Worm (Caenorhabditis elegans) whole organism, young adult: ENCODE results near the gene cca-1.
A peak's percentile ranks its signal among the peaks of the same experiment; 100 is the strongest.

ENCODE experiments used
- B0019.2 ChIP-seq: fragments of 200-800 bp; sonication (Bioruptor generic); conservative IDR thresholded peaks from 2 replicates; pipeline ENCODE4 v1.3.6; 2022; ENCODE audit warnings: missing genetic modification reagents, missing genetic modification characterization, missing compliant biosample characterization
- B0261.1 ChIP-seq: sonication (generic microtip); optimal IDR thresholded peaks from 2 replicates; lab custom pipeline; 2016; ENCODE audit warnings: mild to moderate bottlenecking, missing genetic modification characterization, moderate library complexity, missing compliant biosample characterization
- C06A6.2 ChIP-seq: fragments of 200-800 bp; sonication (Bioruptor generic); conservative IDR thresholded peaks from 2 replicates; pipeline ENCODE4 v1.3.6; 2022; ENCODE audit warnings: missing genetic modification characterization, missing compliant biosample characterization
- C17E4.6 ChIP-seq: fragments of 200-800 bp; sonication (Bioruptor generic); IDR thresholded peaks from 2 replicates; pipeline ENCODE4 v1.3.6; 2022; ENCODE audit warnings: missing genetic modification reagents, missing genetic modification characterization, missing compliant biosample characterization
- F10E7.11 ChIP-seq: sonication (generic microtip); optimal IDR thresholded peaks from 2 replicates; lab custom pipeline; 2017; ENCODE audit warnings: mild to moderate bottlenecking, missing genetic modification characterization, moderate library complexity, missing compliant biosample characterization
- F39B2.1 ChIP-seq: fragments of 200-800 bp; sonication (Bioruptor generic); IDR thresholded peaks from 2 replicates; pipeline ENCODE4 v1.3.6; 2022; ENCODE audit warnings: missing genetic modification reagents, missing genetic modification characterization, missing compliant biosample characterization
- F57C9.4 ChIP-seq: sonication (generic microtip); optimal IDR thresholded peaks from 2 replicates; lab custom pipeline; 2017; ENCODE audit warnings: mild to moderate bottlenecking, missing genetic modification characterization, missing compliant biosample characterization
- K11D2.4 ChIP-seq: fragments of 200-800 bp; sonication (Bioruptor generic); IDR thresholded peaks from 2 replicates; pipeline ENCODE4 v1.3.6; 2022; ENCODE audit warnings: missing genetic modification reagents, missing genetic modification characterization, missing compliant biosample characterization
- Y79H2A.3 ChIP-seq: fragments of 200-800 bp; sonication (Bioruptor generic); conservative IDR thresholded peaks from 2 replicates; pipeline ENCODE4 v1.3.6; 2022; ENCODE audit warnings: missing genetic modification reagents, missing genetic modification characterization, missing compliant biosample characterization
- Y95B8A.8 ChIP-seq: fragments of 200-800 bp; sonication (Bioruptor generic); IDR thresholded peaks from 2 replicates; pipeline ENCODE4 v1.3.6; 2022; ENCODE audit warnings: missing genetic modification reagents, missing genetic modification characterization, missing compliant biosample characterization
- ama-1 ChIP-seq, 3 experiments: fragments of 150-350 bp in 1 of 3; sonication (generic microtip) in 2 of 3; optimal IDR thresholded peaks; 2 replicates each; lab custom pipeline; 2014 to 2018; ENCODE audit warnings: missing biosample characterization in 2 of 3, missing genetic modification characterization in 2 of 3, missing genetic modification reagents in 2 of 3
- aptf-2 ChIP-seq: fragments of 200-800 bp; sonication (Bioruptor generic); conservative IDR thresholded peaks from 2 replicates; pipeline ENCODE4 v1.3.6; 2022; ENCODE audit warnings: missing genetic modification reagents, missing genetic modification characterization, missing compliant biosample characterization
- aptf-3 ChIP-seq: fragments of 200-800 bp; sonication (Bioruptor generic); IDR thresholded peaks from 2 replicates; pipeline ENCODE4 v1.3.6; 2022; ENCODE audit warnings: missing genetic modification characterization, missing compliant biosample characterization
- atf-7 ChIP-seq: sonication (generic microtip); optimal IDR thresholded peaks from 2 replicates; lab custom pipeline; 2017; ENCODE audit warnings: mild to moderate bottlenecking, missing genetic modification characterization, missing compliant biosample characterization
- athp-1 ChIP-seq: sonication (generic microtip); optimal IDR thresholded peaks from 2 replicates; lab custom pipeline; 2017; ENCODE audit warnings: mild to moderate bottlenecking, missing genetic modification characterization, missing compliant biosample characterization
- attf-5 ChIP-seq: fragments of 200-800 bp; sonication (Bioruptor generic); optimal IDR thresholded peaks from 2 replicates; lab custom pipeline; 2018; ENCODE audit warnings: mild to moderate bottlenecking, missing genetic modification characterization, missing compliant biosample characterization
- cebp-2 ChIP-seq: fragments of 200-800 bp; sonication (Bioruptor generic); IDR thresholded peaks from 2 replicates; pipeline ENCODE4 v1.3.6; 2022; ENCODE audit warnings: missing genetic modification characterization, missing compliant biosample characterization
- ceh-91 ChIP-seq: fragments of 200-800 bp; sonication (Bioruptor generic); IDR thresholded peaks from 2 replicates; pipeline ENCODE4 v1.3.6; 2022; ENCODE audit warnings: missing genetic modification reagents, missing genetic modification characterization, missing compliant biosample characterization
- egl-44 ChIP-seq: fragments of 200-800 bp; sonication (Bioruptor generic); IDR thresholded peaks from 2 replicates; pipeline ENCODE4 v1.3.6; 2022; ENCODE audit warnings: missing genetic modification reagents, missing genetic modification characterization, missing compliant biosample characterization
- ekl-4 ChIP-seq: fragments of 200-800 bp; sonication (Bioruptor generic); IDR thresholded peaks from 2 replicates; pipeline ENCODE4 v1.3.6; 2022; ENCODE audit warnings: missing genetic modification reagents, missing genetic modification characterization, missing compliant biosample characterization
- ets-4 ChIP-seq: fragments of 200-800 bp; sonication (Bioruptor generic); optimal IDR thresholded peaks from 2 replicates; lab custom pipeline; 2018; ENCODE audit warnings: mild to moderate bottlenecking, missing genetic modification characterization, missing compliant biosample characterization
- fkh-3 ChIP-seq: sonication (generic microtip); optimal IDR thresholded peaks from 2 replicates; lab custom pipeline; 2016; ENCODE audit warnings: mild to moderate bottlenecking, missing genetic modification characterization, missing compliant biosample characterization
- him-1 ChIP-seq: sonication (generic microtip); optimal IDR thresholded peaks from 2 replicates; lab custom pipeline; 2016; ENCODE audit warnings: missing genotype, missing genetic modification reagents, missing genetic modification characterization, missing compliant biosample characterization
- hsf-1 ChIP-seq: fragments of 200-800 bp; sonication (Bioruptor generic); IDR thresholded peaks from 2 replicates; pipeline ENCODE4 v1.3.6; 2022; ENCODE audit warnings: missing genetic modification reagents, missing genetic modification characterization, missing compliant biosample characterization
- lin-26 ChIP-seq: fragments of 200-800 bp; sonication (Bioruptor generic); IDR thresholded peaks from 2 replicates; pipeline ENCODE4 v1.3.6; 2022; ENCODE audit warnings: missing genetic modification reagents, missing genetic modification characterization, missing compliant biosample characterization
- lin-35 ChIP-seq, 3 experiments: fragments of 150-350 bp in 2 of 3; sonication (generic microtip) in 1 of 3; optimal IDR thresholded peaks; 2 replicates each; lab custom pipeline; 2014 to 2018; ENCODE audit warnings: missing biosample characterization in 3 of 3, missing genetic modification characterization in 3 of 3, missing genetic modification reagents in 3 of 3
- lin-40 ChIP-seq: sonication (generic microtip); optimal IDR thresholded peaks from 2 replicates; lab custom pipeline; 2016; ENCODE audit warnings: missing genetic modification characterization, mild to moderate bottlenecking, missing compliant biosample characterization, missing genotype, missing genetic modification reagents
- lsl-1 ChIP-seq: fragments of 200-800 bp; sonication (Bioruptor generic); optimal IDR thresholded peaks from 2 replicates; lab custom pipeline; 2018; ENCODE audit warnings: mild to moderate bottlenecking, missing genetic modification characterization, moderate library complexity, missing compliant biosample characterization
- madf-3 ChIP-seq: fragments of 200-800 bp; sonication (Bioruptor generic); IDR thresholded peaks from 2 replicates; pipeline ENCODE4 v1.3.6; 2022; ENCODE audit warnings: missing genetic modification reagents, missing genetic modification characterization, missing compliant biosample characterization
- mxl-1 ChIP-seq: sonication (generic microtip); optimal IDR thresholded peaks from 2 replicates; lab custom pipeline; 2016; ENCODE audit warnings: missing genetic modification characterization, missing compliant biosample characterization
- nfya-1 ChIP-seq: sonication (generic microtip); optimal IDR thresholded peaks from 2 replicates; lab custom pipeline; 2017; ENCODE audit warnings: antibody characterized with exemption, missing compliant biosample characterization, missing genetic modification characterization, borderline replicate concordance; ENCODE audit not compliant: insufficient read depth
- nhr-179 ChIP-seq: sonication (generic microtip); optimal IDR thresholded peaks from 2 replicates; lab custom pipeline; 2016; ENCODE audit warnings: mild to moderate bottlenecking, missing genetic modification characterization, missing compliant biosample characterization
- nhr-90 ChIP-seq: sonication (generic microtip); optimal IDR thresholded peaks from 2 replicates; lab custom pipeline; 2016; ENCODE audit warnings: missing genotype, mild to moderate bottlenecking, missing genetic modification characterization, missing compliant biosample characterization
- rcor-1 ChIP-seq: fragments of 200-800 bp; sonication (Bioruptor generic); IDR thresholded peaks from 2 replicates; pipeline ENCODE4 v1.3.6; 2022; ENCODE audit warnings: missing genetic modification reagents, missing genetic modification characterization, missing compliant biosample characterization
- repo-1 ChIP-seq: sonication (generic microtip); optimal IDR thresholded peaks from 2 replicates; lab custom pipeline; 2017; ENCODE audit warnings: mild to moderate bottlenecking, missing genetic modification characterization, missing compliant biosample characterization
- snpc-1.1 ChIP-seq: sonication (generic microtip); optimal IDR thresholded peaks from 2 replicates; lab custom pipeline; 2017; ENCODE audit warnings: missing genetic modification characterization, mild to moderate bottlenecking, missing compliant biosample characterization, antibody characterized with exemption, moderate library complexity, missing genotype, missing genetic modification reagents; ENCODE audit not compliant: insufficient read depth
- snpc-1.3 ChIP-seq: sonication (generic microtip); optimal IDR thresholded peaks from 2 replicates; lab custom pipeline; 2017; ENCODE audit warnings: missing genetic modification characterization, mild to moderate bottlenecking, missing compliant biosample characterization, antibody characterized with exemption, moderate library complexity, missing genotype, missing genetic modification reagents; ENCODE audit not compliant: insufficient read depth
- unc-62 ChIP-seq: fragments of 150-350 bp; optimal IDR thresholded peaks from 2 replicates; lab custom pipeline; 2014; ENCODE audit warnings: missing biosample characterization, missing genetic modification reagents, missing genetic modification characterization
- xnd-1 ChIP-seq: sonication (generic microtip); optimal IDR thresholded peaks from 2 replicates; lab custom pipeline; 2016; ENCODE audit warnings: missing genotype, missing genetic modification reagents, missing genetic modification characterization, missing compliant biosample characterization
- ztf-18 ChIP-seq: sonication (generic microtip); optimal IDR thresholded peaks from 2 replicates; lab custom pipeline; 2016; ENCODE audit warnings: missing genotype, mild to moderate bottlenecking, missing genetic modification characterization, missing compliant biosample characterization
- ztf-22 ChIP-seq: fragments of 200-800 bp; sonication (Bioruptor generic); optimal IDR thresholded peaks from 2 replicates; lab custom pipeline; 2018; ENCODE audit warnings: mild to moderate bottlenecking, missing genetic modification characterization, moderate library complexity, missing compliant biosample characterization
- ztf-26 ChIP-seq: sonication (generic microtip); optimal IDR thresholded peaks from 2 replicates; lab custom pipeline; 2017; ENCODE audit warnings: missing genetic modification characterization, missing compliant biosample characterization

The cca-1 gene

ce11 chrX:7898131-7898530 is 22.4 kb upstream of the cca-1 start (continued):
- TF ChIP-seq nfya-1 (tag; lab: Kevin White, UChicago) (no peak), B0019.2 (GFP tag; lab: Robert Waterston, UW) (no peak), F57C9.4 (tag; lab: Kevin White, UChicago) (no peak), C06A6.2 (GFP tag; lab: Robert Waterston, UW) (no peak), ztf-18 (tag; lab: Kevin White, UChicago) (peak; percentile 0), ztf-26 (tag; lab: Kevin White, UChicago) (peak; percentile 29), rcor-1 (GFP tag; lab: Robert Waterston, UW) (0 out of 2 replicates have a peak, but pooled peaks have one; percentile 46), snpc-1.3 (peak; percentile 60), ama-1 (optimal IDR thresholded peaks at IDR 0.05; lab: Kevin White, UChicago) (no peak), ama-1 (GFP tag; optimal IDR thresholded peaks at IDR 0.05; lab: Kevin White, UChicago) (peak in 1 of 2 experiments; percentile 79), nhr-90 (tag; lab: Kevin White, UChicago) (peak; percentile 52), lin-40 (tag; lab: Kevin White, UChicago) (no peak), fkh-3 (tag; lab: Kevin White, UChicago) (no peak), ceh-91 (no peak), Y95B8A.8 (GFP tag; lab: Robert Waterston, UW) (no peak), him-1 (tag; lab: Kevin White, UChicago) (peak; percentile 60), ets-4 (GFP tag; lab: Kevin White, UChicago) (no peak)

ce11 chrX:7897690-7898089 is 21.9 kb upstream of the cca-1 start, which contains the start of gene latd-1:
latd-1 (minus strand) TSS chrX:7897790.
- TF ChIP-seq madf-3 (no peak), lin-35 (GFP tag; optimal IDR thresholded peaks at IDR 0.05; lab: Kevin White, UChicago) (no peak), aptf-3 (no peak), unc-62 (GFP tag; lab: Kevin White, UChicago) (no peak), mxl-1 (tag; lab: Kevin White, UChicago) (no peak), him-1 (tag; lab: Kevin White, UChicago) (no peak), ztf-22 (GFP tag; lab: Kevin White, UChicago) (no peak), K11D2.4 (GFP tag; lab: Robert Waterston, UW) (no peak), nhr-179 (tag; lab: Kevin White, UChicago) (no peak), athp-1 (tag; lab: Kevin White, UChicago) (no peak), C17E4.6 (no peak), hsf-1 (GFP tag; lab: Robert Waterston, UW) (no peak), xnd-1 (no peak), snpc-1.1 (tag; lab: Kevin White, UChicago) (no peak), attf-5 (GFP tag; lab: Kevin White, UChicago) (no peak)
- TF ChIP-seq, all 124 proteins: peak for 0

ce11 chrX:7892296-7892695 is 16.5 kb upstream of the cca-1 start, which contains the start of gene C39D10.5:
C39D10.5 (minus strand) TSS chrX:7892396.
- TF ChIP-seq ztf-22 (GFP tag; lab: Kevin White, UChicago) (no peak), K11D2.4 (GFP tag; lab: Robert Waterston, UW) (no peak), fkh-3 (tag; lab: Kevin White, UChicago) (no peak)

DNA sequence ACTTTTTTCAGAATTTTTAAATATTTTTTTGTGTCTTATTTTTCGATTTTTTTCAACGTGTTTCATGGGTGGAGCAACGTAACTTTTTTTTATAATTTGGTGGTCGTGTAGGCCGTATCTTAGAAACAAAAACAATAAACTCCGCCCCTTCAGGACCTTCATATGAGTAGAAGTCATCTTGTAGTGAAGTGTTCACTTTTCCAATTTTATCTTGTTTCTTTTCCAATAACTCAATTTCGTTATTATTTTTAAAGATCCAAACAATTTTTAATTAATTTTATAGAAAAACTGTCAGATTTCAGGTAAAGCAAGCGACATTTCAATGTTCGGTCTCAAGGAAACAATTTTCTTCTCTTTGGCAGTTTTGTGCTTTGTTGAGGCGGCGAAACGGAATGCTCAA is 13.2 kb upstream of the cca-1 start, which contains the start of gene C39D10.2:
Gene C39D10.2 (plus strand): TSS at position 301 of the 400 bp plus-strand sequence.
- TF ChIP-seq F10E7.11 (tag; lab: Kevin White, UChicago) (no peak), cebp-2 (GFP tag; lab: Robert Waterston, UW) (no peak), lin-26 (GFP tag; lab: Robert Waterston, UW) (no peak), mxl-1 (tag; lab: Kevin White, UChicago) (no peak), F39B2.1 (GFP tag; lab: Robert Waterston, UW) (no peak), Y79H2A.3 (GFP tag; lab: Robert Waterston, UW) (no peak), C17E4.6 (no peak), repo-1 (tag; lab: Kevin White, UChicago) (no peak), B0261.1 (tag; lab: Kevin White, UChicago) (no peak), C06A6.2 (GFP tag; lab: Robert Waterston, UW) (no peak), ekl-4 (no peak), lin-40 (tag; lab: Kevin White, UChicago) (no peak), lsl-1 (GFP tag; lab: Kevin White, UChicago) (no peak), ztf-18 (tag; lab: Kevin White, UChicago) (no peak), atf-7 (tag; lab: Kevin White, UChicago) (no peak), egl-44 (GFP tag; lab: Robert Waterston, UW) (no peak), ztf-22 (GFP tag; lab: Kevin White, UChicago) (no peak), aptf-2 (no peak)
